Fruit fly (Drosophila melanogaster): ENCODE data around the gene CG34250.
A peak's percentile ranks its signal among the peaks of the same experiment; 100 is the strongest.

CG34250 gene

dm6 chr3L:17433555-17433954 is 42.5 kb upstream of the CG34250 start, which contains the start of the genes Coq4 and CG32176 (continued):
- peak; percentile 91 for TF ChIP-seq toy (GFP tag; IDR thresholded peaks at IDR 0.05)
- TF ChIP-seq Atf3 (GFP tag; optimal IDR thresholded peaks at IDR 0.05) = peak; percentile 98
- peak; percentile 78 for TF ChIP-seq stwl (tag; optimal IDR thresholded peaks at IDR 0.05)
- TF ChIP-seq trem (tag; optimal IDR thresholded peaks at IDR 0.05) = peak; percentile 94
- TF ChIP-seq Usf (GFP tag; optimal IDR thresholded peaks at IDR 0.05) = peak; percentile 94
- TF ChIP-seq insv (GFP tag; optimal IDR thresholded peaks at IDR 0.05) = peak in 1 of 2 experiments; percentile 74
- TF ChIP-seq HLHmδ (GFP tag; optimal IDR thresholded peaks at IDR 0.05) = no peak
- peak; percentile 98 for TF ChIP-seq Awh (GFP tag; IDR thresholded peaks at IDR 0.05)
- TF ChIP-seq CG13296 (GFP tag; optimal IDR thresholded peaks at IDR 0.05) = peak; percentile 95
- TF ChIP-seq CG1603 (tag; optimal IDR thresholded peaks at IDR 0.05) = peak; percentile 98
- peak; percentile 99 for TF ChIP-seq CG30403 (GFP tag; optimal IDR thresholded peaks at IDR 0.05)
- TF ChIP-seq CG10959 (GFP tag; IDR thresholded peaks at IDR 0.05) = peak; percentile 97
- TF ChIP-seq Dbx (GFP tag; IDR thresholded peaks at IDR 0.05) = peak; percentile 99
- TF ChIP-seq al (GFP tag; IDR thresholded peaks at IDR 0.05) = peak; percentile 97
- TF ChIP-seq Rx (GFP tag; IDR thresholded peaks at IDR 0.05) = peak; percentile 97
- peak; percentile 93 for TF ChIP-seq jigr1 (GFP tag; IDR thresholded peaks at IDR 0.05)
- TF ChIP-seq CG7839 (tag; optimal IDR thresholded peaks at IDR 0.05) = peak; percentile 98
- peak; percentile 90 for TF ChIP-seq bowl (GFP tag; IDR thresholded peaks at IDR 0.05)
- peak; percentile 98 for TF ChIP-seq B-H2 (GFP tag; optimal IDR thresholded peaks at IDR 0.05)
- peak; percentile 96 for TF ChIP-seq caup (GFP tag; optimal IDR thresholded peaks at IDR 0.05; ENCODE audit: severe bottlenecking)
- peak; percentile 46 for TF ChIP-seq hkb (optimal IDR thresholded peaks at IDR 0.05)
- TF ChIP-seq hkb (GFP tag; IDR thresholded peaks at IDR 0.05) = peak; percentile 97
- TF ChIP-seq tll (GFP tag; optimal IDR thresholded peaks at IDR 0.05) = peak in 1 of 2 experiments; percentile 32
- peak; percentile 93 for TF ChIP-seq nau (GFP tag; optimal IDR thresholded peaks at IDR 0.05)
- TF ChIP-seq CG17912 (GFP tag; optimal IDR thresholded peaks at IDR 0.05) = peak; percentile 90
- peak; percentile 91 for TF ChIP-seq CG10565 (GFP tag; optimal IDR thresholded peaks at IDR 0.05)
- TF ChIP-seq CG3847 (GFP tag; IDR thresholded peaks at IDR 0.05) = peak; percentile 98
- peak; percentile 95 for TF ChIP-seq CG32767 (GFP tag; IDR thresholded peaks at IDR 0.05)
- peak; percentile 94 for TF ChIP-seq btn (GFP tag; optimal IDR thresholded peaks at IDR 0.05)
- TF ChIP-seq cg (GFP tag; optimal IDR thresholded peaks at IDR 0.05) = no peak
- peak; percentile 97 for TF ChIP-seq CrebB (tag; optimal IDR thresholded peaks at IDR 0.05)
- TF ChIP-seq ase (GFP tag; IDR thresholded peaks at IDR 0.05) = peak; percentile 97
- TF ChIP-seq CG9817 (tag; optimal IDR thresholded peaks at IDR 0.05) = peak; percentile 99
- TF ChIP-seq CG3726 (GFP tag; IDR thresholded peaks at IDR 0.05) = peak; percentile 98
- peak; percentile 99 for TF ChIP-seq CG12391 (tag; optimal IDR thresholded peaks at IDR 0.05)
- TF ChIP-seq CG11504 (tag; optimal IDR thresholded peaks at IDR 0.05) = peak; percentile 96
- peak; percentile 69 for TF ChIP-seq CG16813 (GFP tag; IDR thresholded peaks at IDR 0.05; ENCODE audit: partially characterized antibody)
- peak; percentile 90 for TF ChIP-seq CG6254 (GFP tag; optimal IDR thresholded peaks at IDR 0.05)
- TF ChIP-seq CG4707 (GFP tag; optimal IDR thresholded peaks at IDR 0.05) = peak; percentile 100
- peak; percentile 98 for TF ChIP-seq CG11085 (GFP tag; IDR thresholded peaks at IDR 0.05)
- no peak for TF ChIP-seq Kr (GFP tag; optimal IDR thresholded peaks at IDR 0.05)
- 0 out of 3 replicates have a peak, but pooled peaks have one; percentile 45 for TF ChIP-seq mld (GFP tag; IDR thresholded peaks at IDR 0.05; ENCODE audit: partially characterized antibody)
- TF ChIP-seq ind (GFP tag; optimal IDR thresholded peaks at IDR 0.05) = peak; percentile 99
- TF ChIP-seq CG12155 (GFP tag; optimal IDR thresholded peaks at IDR 0.05) = peak; percentile 98
- TF ChIP-seq CG10366 (GFP tag; IDR thresholded peaks at IDR 0.05) = peak; percentile 98
- TF ChIP-seq CG17359 (tag; optimal IDR thresholded peaks at IDR 0.05) = peak; percentile 98
- peak; percentile 96 for TF ChIP-seq B-H1 (GFP tag; IDR thresholded peaks at IDR 0.05)
- peak; percentile 98 for TF ChIP-seq Atf-2 (GFP tag; optimal IDR thresholded peaks at IDR 0.05)
- TF ChIP-seq stc (GFP tag; IDR thresholded peaks at IDR 0.05) = peak; percentile 97
- peak; percentile 97 for TF ChIP-seq phol (tag; optimal IDR thresholded peaks at IDR 0.05)
- peak; percentile 99 for TF ChIP-seq jumu (GFP tag; optimal IDR thresholded peaks at IDR 0.05)
